Fruit fly (Drosophila melanogaster): ENCODE results near the gene Slc45-1.

DNA sequence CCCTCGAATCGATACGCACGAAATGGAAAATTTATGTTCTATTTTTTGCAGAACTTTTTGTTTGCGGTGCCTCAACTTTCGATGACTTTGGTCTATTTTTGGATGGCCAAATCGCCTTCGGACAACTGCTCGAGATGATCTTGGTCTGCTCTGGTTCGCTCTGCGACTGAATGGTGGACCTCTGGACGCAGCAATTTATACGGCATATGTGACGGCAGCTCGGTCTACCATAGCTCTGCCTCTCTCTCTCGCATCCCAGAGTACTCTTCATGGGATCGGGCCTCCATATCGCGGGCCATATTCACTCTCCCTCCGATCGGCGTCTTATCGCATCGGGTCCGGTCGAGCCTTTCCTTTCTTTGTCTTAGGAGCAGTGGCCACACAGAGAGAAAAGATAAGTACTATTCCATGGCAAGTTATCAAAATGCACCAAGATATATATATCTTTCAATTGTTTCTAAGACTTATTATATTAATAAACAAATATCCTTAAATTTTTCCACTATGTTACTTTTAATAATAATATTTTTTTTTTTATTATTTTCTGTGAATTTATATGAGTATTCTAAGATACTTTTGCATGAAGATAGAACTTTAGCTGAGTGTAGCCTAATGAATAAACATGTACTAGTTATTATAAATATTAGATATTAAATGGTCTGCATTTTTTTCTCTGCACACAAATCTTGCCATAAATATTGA is at the start of gene Slc45-1:
- TF ChIP-seq wor (GFP tag; IDR thresholded peaks at IDR 0.05) (no peak), Taf1 (GFP tag; IDR thresholded peaks at IDR 0.05) (no peak), Sry-δ (GFP tag; optimal IDR thresholded peaks at IDR 0.05) (no peak), CG12769 (tag; optimal IDR thresholded peaks at IDR 0.05) (peak; percentile 59), Hmr (GFP tag; optimal IDR thresholded peaks at IDR 0.05) (no peak), CG14667 (GFP tag; IDR thresholded peaks at IDR 0.05) (no peak)
